Worm (Caenorhabditis elegans): ENCODE measurements around the gene srh-10.

srh-10 gene

DNA sequence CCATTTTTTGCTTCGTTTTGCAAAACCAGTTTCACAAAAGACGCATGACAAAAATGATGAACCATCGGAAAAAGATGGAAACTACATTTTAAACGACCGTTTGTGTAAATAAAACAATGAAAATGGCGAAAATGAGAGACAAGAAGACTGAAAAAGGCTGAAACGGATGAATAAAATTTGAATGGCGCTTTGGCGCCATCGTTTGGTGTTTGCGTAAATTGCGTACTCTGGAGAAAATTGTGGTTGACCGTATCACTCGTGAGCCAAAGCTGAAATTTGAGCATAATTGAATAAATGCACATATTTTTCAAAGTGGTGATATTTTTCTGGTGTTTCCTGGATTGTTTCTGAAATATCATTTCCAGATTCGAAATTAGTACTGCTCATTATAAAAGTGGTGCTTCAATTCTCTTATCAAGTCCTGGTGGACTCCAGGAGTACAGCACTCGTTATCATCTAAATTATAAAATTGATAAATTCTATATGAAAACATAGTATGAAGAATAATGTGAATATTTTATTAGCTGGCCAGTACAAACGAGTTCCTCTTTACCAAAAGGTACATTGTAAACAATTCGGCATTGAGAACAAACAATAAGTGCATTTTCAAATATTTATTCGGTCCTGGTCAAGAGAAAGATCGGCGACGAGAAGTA is 34.4 kb upstream of the srh-10 start:
- TF ChIP-seq nhr-2 (tag; optimal IDR thresholded peaks at IDR 0.05) (no peak), pha-4 (tag; optimal IDR thresholded peaks at IDR 0.05) (peak; percentile 23)

DNA sequence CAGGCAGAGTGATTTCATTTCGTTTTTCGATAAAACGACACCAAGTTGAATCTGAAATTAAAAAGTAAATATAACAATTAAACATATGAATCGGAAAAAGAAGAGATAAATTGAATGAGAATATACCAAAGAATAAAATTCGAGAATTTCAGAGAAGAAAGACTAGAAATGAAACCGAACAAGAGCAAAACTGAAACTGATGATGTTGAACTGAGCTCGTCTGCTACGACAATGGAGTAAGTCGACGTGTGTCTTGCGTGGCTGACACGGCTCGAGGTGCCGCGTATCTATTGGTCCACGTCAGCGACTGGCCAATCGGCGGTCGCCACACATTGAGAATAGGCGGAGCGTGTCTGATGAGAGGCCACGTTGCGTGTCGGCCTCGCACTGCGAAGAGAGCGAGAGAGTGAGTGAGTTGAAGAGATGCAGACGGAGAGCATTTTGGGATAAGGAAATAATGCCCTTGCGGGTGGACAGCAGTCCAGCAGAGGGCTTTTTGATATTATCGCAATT is 33.6 kb upstream of the srh-10 start, which contains the start of gene crt-1:
Gene crt-1, minus strand, starts transcription at position 51 of the 513 bp plus-strand sequence.
- no peak for TF ChIP-seq sem-2 (GFP tag; optimal IDR thresholded peaks at IDR 0.05)
- peak; percentile 43 for TF ChIP-seq mls-2 (tag; optimal IDR thresholded peaks at IDR 0.05)
- peak; percentile 42 for TF ChIP-seq nhr-2 (tag; optimal IDR thresholded peaks at IDR 0.05)
- peak; percentile 13 for TF ChIP-seq ham-2 (GFP tag; optimal IDR thresholded peaks at IDR 0.05)
- TF ChIP-seq nhr-76 (tag; optimal IDR thresholded peaks at IDR 0.05), result no peak
- TF ChIP-seq mab-5 (tag; optimal IDR thresholded peaks at IDR 0.05), result no peak
- TF ChIP-seq ceh-39 (tag; optimal IDR thresholded peaks at IDR 0.05), result peak; percentile 95
- peak; percentile 90 for TF ChIP-seq lsy-2 (tag; optimal IDR thresholded peaks at IDR 0.05)
- peak; percentile 76 for TF ChIP-seq sptf-1 (tag; optimal IDR thresholded peaks at IDR 0.05)
- peak; percentile 70 for TF ChIP-seq unc-120 (tag; optimal IDR thresholded peaks at IDR 0.05; ENCODE audit: poor library complexity, severe bottlenecking)
- TF ChIP-seq lin-13 (tag; optimal IDR thresholded peaks at IDR 0.05), result peak; percentile 95
- TF ChIP-seq drap-1 (GFP tag; optimal IDR thresholded peaks at IDR 0.05), result peak; percentile 56
- TF ChIP-seq snpc-4 (tag; optimal IDR thresholded peaks at IDR 0.05), result no peak
- TF ChIP-seq elt-1 (tag; optimal IDR thresholded peaks at IDR 0.05; ENCODE audit: borderline replicate concordance, insufficient read depth), result peak; percentile 79
- peak; percentile 92 for TF ChIP-seq pha-4 (tag; optimal IDR thresholded peaks at IDR 0.05)
- TF ChIP-seq ces-1 (GFP tag; optimal IDR thresholded peaks at IDR 0.05), result peak; percentile 61
- peak; percentile 77 for TF ChIP-seq unc-62 (GFP tag; optimal IDR thresholded peaks at IDR 0.05)
- peak; percentile 19 for TF ChIP-seq hlh-1 (tag; optimal IDR thresholded peaks at IDR 0.05)
- peak; percentile 76 for TF ChIP-seq mep-1 (tag; optimal IDR thresholded peaks at IDR 0.05)
- TF ChIP-seq nhr-237 (tag; optimal IDR thresholded peaks at IDR 0.05), result no peak
- TF ChIP-seq ceh-43 (GFP tag; optimal IDR thresholded peaks at IDR 0.05), result peak; percentile 21
- TF ChIP-seq zip-8 (tag; optimal IDR thresholded peaks at IDR 0.05), result peak; percentile 24
- peak; percentile 59 for TF ChIP-seq cnd-1 (tag; optimal IDR thresholded peaks at IDR 0.05)

DNA sequence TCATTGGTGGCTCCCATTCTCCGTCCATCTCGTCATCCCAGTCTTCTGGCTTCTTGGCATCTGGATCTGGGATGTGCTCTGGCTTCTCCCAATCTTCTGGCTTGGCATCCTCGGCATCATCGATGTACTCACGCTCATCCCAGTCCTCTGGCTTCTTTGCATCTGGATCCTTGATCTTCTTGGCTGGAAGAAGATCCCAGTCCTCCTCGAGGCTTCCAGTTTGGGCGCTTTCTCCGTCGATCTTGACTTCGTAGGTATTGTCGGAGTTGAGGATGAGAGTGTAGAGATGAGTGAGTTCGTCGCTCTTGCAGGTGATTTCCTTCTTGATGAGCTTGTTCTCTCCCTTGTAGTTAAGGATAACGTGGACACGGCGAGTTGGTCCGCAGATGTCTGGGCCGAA is 32.7 kb upstream of the srh-10 start:
- TF ChIP-seq ham-2 (GFP tag; optimal IDR thresholded peaks at IDR 0.05) (no peak), sem-2 (GFP tag; optimal IDR thresholded peaks at IDR 0.05) (no peak), nhr-76 (tag; optimal IDR thresholded peaks at IDR 0.05) (no peak), lin-13 (tag; optimal IDR thresholded peaks at IDR 0.05) (no peak), nhr-12 (tag; optimal IDR thresholded peaks at IDR 0.05) (no peak), ceh-43 (GFP tag; optimal IDR thresholded peaks at IDR 0.05) (no peak), elt-3 (tag; optimal IDR thresholded peaks at IDR 0.05) (no peak), zip-8 (tag; optimal IDR thresholded peaks at IDR 0.05) (no peak), snpc-4 (tag; optimal IDR thresholded peaks at IDR 0.05) (no peak), lin-32 (GFP tag; optimal IDR thresholded peaks at IDR 0.05) (no peak), elt-1 (tag; optimal IDR thresholded peaks at IDR 0.05; ENCODE audit: borderline replicate concordance, insufficient read depth) (no peak), nhr-28 (tag; optimal IDR thresholded peaks at IDR 0.05) (no peak), mep-1 (tag; optimal IDR thresholded peaks at IDR 0.05) (no peak), unc-39 (tag; optimal IDR thresholded peaks at IDR 0.05) (no peak), unc-62 (GFP tag; optimal IDR thresholded peaks at IDR 0.05) (no peak), unc-120 (tag; optimal IDR thresholded peaks at IDR 0.05; ENCODE audit: poor library complexity, severe bottlenecking) (no peak), tbx-8 (GFP tag; optimal IDR thresholded peaks at IDR 0.05) (no peak)

DNA sequence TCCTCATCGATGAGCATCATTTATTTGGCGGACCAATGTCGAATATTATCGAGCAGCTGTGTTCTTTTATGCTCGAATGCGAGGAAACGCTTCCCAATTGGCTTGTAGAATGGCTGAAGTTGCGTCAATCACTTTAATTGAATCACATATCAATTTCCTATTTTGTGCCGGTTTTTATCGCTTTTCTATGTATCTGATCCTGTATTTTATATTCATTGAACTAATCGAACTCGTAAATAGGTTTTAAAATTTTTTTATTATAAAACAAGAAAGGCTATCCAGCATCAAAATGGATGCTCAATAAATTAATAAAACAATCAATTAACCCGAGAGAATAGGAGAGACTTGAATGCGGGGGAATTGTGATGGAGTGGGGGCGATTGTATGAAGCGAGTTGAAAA is 31.8 kb upstream of the srh-10 start:
- TF ChIP-seq ceh-43 (GFP tag; optimal IDR thresholded peaks at IDR 0.05), result no peak
- no peak for TF ChIP-seq lin-13 (tag; optimal IDR thresholded peaks at IDR 0.05)
- no peak for TF ChIP-seq mep-1 (tag; optimal IDR thresholded peaks at IDR 0.05)
- no peak for TF ChIP-seq unc-120 (tag; optimal IDR thresholded peaks at IDR 0.05; ENCODE audit: poor library complexity, severe bottlenecking)
- TF ChIP-seq ces-1 (GFP tag; optimal IDR thresholded peaks at IDR 0.05), result peak; percentile 48
- TF ChIP-seq hlh-1 (tag; optimal IDR thresholded peaks at IDR 0.05), result no peak
- peak; percentile 18 for TF ChIP-seq mls-2 (tag; optimal IDR thresholded peaks at IDR 0.05)

DNA sequence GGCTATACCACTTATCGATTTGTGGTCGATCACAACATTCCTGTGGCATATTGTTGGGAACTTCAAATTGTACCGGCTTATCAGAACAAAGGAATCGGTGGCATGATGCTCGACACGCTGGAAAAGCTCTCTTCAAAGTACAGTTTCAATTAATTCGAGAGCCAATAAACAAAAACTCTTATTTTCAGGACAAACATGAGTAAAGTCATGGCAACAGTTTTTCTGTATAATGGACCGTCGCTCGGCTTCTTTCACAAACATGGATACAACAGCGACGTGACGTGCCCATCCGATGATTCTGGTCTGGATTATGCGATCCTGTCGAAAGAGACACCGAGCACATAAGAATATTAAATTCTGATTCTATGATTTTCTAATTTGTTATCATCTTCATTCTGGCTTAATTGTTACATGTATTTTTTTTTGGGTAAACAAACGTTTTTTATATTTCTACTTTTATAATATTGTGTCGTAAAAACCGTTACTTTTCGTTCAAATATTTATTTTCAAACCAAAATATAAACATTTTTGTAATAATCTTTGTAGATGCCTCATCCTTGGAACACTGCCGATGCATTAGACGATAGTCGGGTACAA is 29.7 kb upstream of the srh-10 start, which contains the start of gene smut-1:
Gene smut-1, plus strand, starts transcription at position 547 of the 597 bp plus-strand sequence.
- no peak for TF ChIP-seq ceh-83 (GFP tag; optimal IDR thresholded peaks at IDR 0.05)
- TF ChIP-seq unc-120 (tag; optimal IDR thresholded peaks at IDR 0.05; ENCODE audit: poor library complexity, severe bottlenecking), result no peak
- TF ChIP-seq drap-1 (GFP tag; optimal IDR thresholded peaks at IDR 0.05), result no peak
- no peak for TF ChIP-seq ztf-11 (tag; optimal IDR thresholded peaks at IDR 0.05)
- TF ChIP-seq pha-4 (tag; optimal IDR thresholded peaks at IDR 0.05), result no peak
- TF ChIP-seq mls-2 (tag; optimal IDR thresholded peaks at IDR 0.05), result no peak
- no peak for TF ChIP-seq lsy-2 (tag; optimal IDR thresholded peaks at IDR 0.05)
- TF ChIP-seq sem-2 (GFP tag; optimal IDR thresholded peaks at IDR 0.05), result no peak
- no peak for TF ChIP-seq cnd-1 (tag; optimal IDR thresholded peaks at IDR 0.05)
- TF ChIP-seq nhr-237 (tag; optimal IDR thresholded peaks at IDR 0.05), result no peak
- no peak for TF ChIP-seq ham-2 (GFP tag; optimal IDR thresholded peaks at IDR 0.05)
- TF ChIP-seq mep-1 (tag; optimal IDR thresholded peaks at IDR 0.05), result no peak
- no peak for TF ChIP-seq mab-5 (tag; optimal IDR thresholded peaks at IDR 0.05)
- no peak for TF ChIP-seq M03D4.4 (tag; optimal IDR thresholded peaks at IDR 0.05)
- TF ChIP-seq ces-1 (GFP tag; optimal IDR thresholded peaks at IDR 0.05), result no peak
- no peak for TF ChIP-seq elt-3 (tag; optimal IDR thresholded peaks at IDR 0.05)

Data from whole organism, mixed stage, embryonic.